Worm (Caenorhabditis elegans) whole organism, L2 larva: ENCODE results near the gene elf-1.
A peak's percentile ranks its signal among the peaks of the same experiment; 100 is the strongest.

ENCODE experiments used
- blmp-1 ChIP-seq: sonication (generic microtip); optimal IDR thresholded peaks from 2 replicates; lab custom pipeline; 2017; ENCODE audit warnings: missing genetic modification characterization, mild to moderate bottlenecking, missing compliant biosample characterization, antibody characterized with exemption, moderate library complexity; ENCODE audit not compliant: insufficient read depth
- snpc-4 ChIP-seq: fragments of 150-350 bp; optimal IDR thresholded peaks from 2 replicates; lab custom pipeline; 2014; ENCODE audit warnings: missing biosample characterization, missing genetic modification characterization

DNA sequence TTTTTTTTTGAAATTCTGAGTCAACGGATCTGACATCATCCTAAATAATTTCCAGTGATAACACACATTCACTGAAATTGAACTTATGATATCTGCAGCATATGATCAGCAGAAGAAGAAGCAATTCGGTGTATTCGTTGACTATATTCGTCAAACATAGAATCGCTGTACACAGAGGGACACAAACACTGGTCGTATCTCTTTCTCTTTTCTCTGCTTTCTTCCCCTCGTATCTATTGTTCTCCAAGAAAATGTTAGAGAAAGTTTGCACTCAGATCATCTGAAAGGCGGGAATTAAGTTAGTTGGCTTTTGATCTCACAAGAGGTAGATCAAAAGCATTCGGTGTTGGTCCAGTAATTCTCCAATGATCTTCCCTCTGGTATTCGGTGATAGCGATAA is 38.4 kb upstream of the elf-1 start:
- TF ChIP-seq snpc-4 (tag; lab: Kevin White, UChicago) (no peak), blmp-1 (tag; lab: Kevin White, UChicago) (peak; percentile 24)
